Fruit fly (Drosophila melanogaster) whole organism, embryonic: ENCODE data around the gene CG17839.
A peak's percentile ranks its signal among the peaks of the same experiment; 100 is the strongest.

Experiments used
- B-H1 ChIP-seq: fragments of 200-800 bp; sonication (Bioruptor generic); IDR thresholded peaks from 3 replicates; pipeline ENCODE4 v1.3.6; 2022; ENCODE audit warnings: missing biosample characterization, missing genetic modification characterization
- Blimp-1 ChIP-seq: fragments of 200-800 bp; sonication (Bioruptor generic); optimal IDR thresholded peaks from 3 replicates; lab custom pipeline; 2018; ENCODE audit warnings: missing biosample characterization, missing genetic modification characterization, mild to moderate bottlenecking, moderate library complexity, missing genetic modification reagents
- CG10274 ChIP-seq: fragments of 200-800 bp; sonication (Bioruptor generic); optimal IDR thresholded peaks from 3 replicates; lab custom pipeline; 2017; ENCODE audit warnings: missing biosample characterization, mild to moderate bottlenecking, missing genetic modification characterization
- CG11093 ChIP-seq: fragments of 200-800 bp; sonication (Bioruptor generic); IDR thresholded peaks from 3 replicates; pipeline ENCODE4 v1.3.6; 2022; ENCODE audit warnings: missing biosample characterization, missing genetic modification characterization
- CG12219 ChIP-seq: fragments of 200-800 bp; sonication (Bioruptor generic); optimal IDR thresholded peaks from 3 replicates; lab custom pipeline; 2018; ENCODE audit warnings: missing biosample characterization, mild to moderate bottlenecking, missing genetic modification characterization
- CG15269 ChIP-seq: fragments of 200-800 bp; sonication (Bioruptor generic); optimal IDR thresholded peaks from 2 replicates; lab custom pipeline; 2018; ENCODE audit warnings: missing biosample characterization, mild to moderate bottlenecking, missing genetic modification characterization, moderate library complexity
- CG15601 ChIP-seq: fragments of 200-800 bp; sonication (Bioruptor generic); optimal IDR thresholded peaks from 3 replicates; lab custom pipeline; 2019; ENCODE audit warnings: missing biosample characterization, mild to moderate bottlenecking, missing genetic modification characterization, moderate library complexity
- CG17385 ChIP-seq: fragments of 200-800 bp; sonication (Bioruptor generic); optimal IDR thresholded peaks from 3 replicates; lab custom pipeline; 2018; ENCODE audit warnings: missing biosample characterization, mild to moderate bottlenecking, missing genetic modification characterization
- CG18262 ChIP-seq: fragments of 200-800 bp; optimal IDR thresholded peaks from 3 replicates; lab custom pipeline; 2019; ENCODE audit warnings: missing biosample characterization, mild to moderate bottlenecking, missing genetic modification characterization, moderate library complexity
- CG3163 ChIP-seq: fragments of 200-800 bp; sonication (Bioruptor generic); optimal IDR thresholded peaks from 3 replicates; lab custom pipeline; 2016; ENCODE audit warnings: missing biosample characterization, missing genetic modification characterization
- CG32532 ChIP-seq: fragments of 200-800 bp; sonication (Bioruptor generic); IDR thresholded peaks from 2 replicates; pipeline ENCODE4 v1.3.6; 2022; ENCODE audit warnings: missing biosample characterization, missing genetic modification characterization
- CG4617 ChIP-seq: fragments of 200-800 bp; sonication (Bioruptor generic); optimal IDR thresholded peaks from 3 replicates; lab custom pipeline; 2016; ENCODE audit warnings: missing biosample characterization, missing genetic modification characterization, borderline replicate concordance
- CG6791 ChIP-seq: fragments of 200-800 bp; sonication (Bioruptor generic); IDR thresholded peaks from 3 replicates; pipeline ENCODE4 v1.3.6; 2022; ENCODE audit warnings: missing biosample characterization, missing genetic modification characterization; ENCODE audit not compliant: partially characterized antibody
- CG7839 ChIP-seq: fragments of 200-800 bp; sonication (Bioruptor generic); optimal IDR thresholded peaks from 3 replicates; lab custom pipeline; 2018; ENCODE audit warnings: missing biosample characterization, mild to moderate bottlenecking, missing genetic modification characterization, moderate library complexity
- CG8478 ChIP-seq: fragments of >200 bp; optimal IDR thresholded peaks from 2 replicates; lab custom pipeline; 2018
- CG8765 ChIP-seq: fragments of 200-800 bp; sonication (Bioruptor generic); IDR thresholded peaks from 2 replicates; pipeline ENCODE4 v1.3.6; 2022; ENCODE audit warnings: missing biosample characterization, missing genetic modification characterization
- CG9609 ChIP-seq: fragments of 200-800 bp; sonication (Bioruptor generic); optimal IDR thresholded peaks from 3 replicates; lab custom pipeline; 2016; ENCODE audit warnings: missing biosample characterization, missing genetic modification characterization
- CHES-1-like ChIP-seq: fragments of 200-800 bp; sonication (Bioruptor generic); optimal IDR thresholded peaks from 2 replicates; lab custom pipeline; 2016; ENCODE audit warnings: missing biosample characterization, missing genetic modification characterization
- CTCF ChIP-seq: fragments of 200-800 bp; sonication (Bioruptor generic); optimal IDR thresholded peaks from 2 replicates; lab custom pipeline; 2017; ENCODE audit warnings: missing biosample characterization, mild to moderate bottlenecking, missing genetic modification characterization, moderate library complexity
- CkIIα-i1 ChIP-seq: fragments of 200-800 bp; sonication (Bioruptor generic); IDR thresholded peaks from 2 replicates; pipeline ENCODE4 v1.3.6; 2022; ENCODE audit warnings: missing biosample characterization, missing genetic modification characterization
- HLH54F ChIP-seq: fragments of 200-800 bp; sonication (Bioruptor generic); optimal IDR thresholded peaks from 3 replicates; lab custom pipeline; 2016; ENCODE audit warnings: missing biosample characterization, missing genetic modification characterization
- HLHmδ ChIP-seq: fragments of 200-800 bp; sonication (Bioruptor generic); optimal IDR thresholded peaks from 2 replicates; lab custom pipeline; 2018; ENCODE audit warnings: missing biosample characterization, mild to moderate bottlenecking, missing genetic modification characterization, moderate library complexity
- Hsf ChIP-seq: fragments of 200-800 bp; sonication (Bioruptor generic); optimal IDR thresholded peaks from 3 replicates; lab custom pipeline; 2016; ENCODE audit warnings: missing biosample characterization, missing genetic modification characterization
- NC2α ChIP-seq: fragments of 200-800 bp; sonication (Bioruptor generic); optimal IDR thresholded peaks from 2 replicates; lab custom pipeline; 2016; ENCODE audit warnings: missing biosample characterization, missing genetic modification characterization
- Oli ChIP-seq: fragments of 200-800 bp; sonication (Bioruptor generic); optimal IDR thresholded peaks from 2 replicates; lab custom pipeline; 2018; ENCODE audit warnings: missing biosample characterization, mild to moderate bottlenecking, missing genetic modification characterization, moderate library complexity
- Rfx ChIP-seq: fragments of 200-800 bp; sonication (Bioruptor generic); IDR thresholded peaks from 2 replicates; pipeline ENCODE4 v1.3.6; 2022; ENCODE audit warnings: missing biosample characterization, missing genetic modification characterization
- Scr ChIP-seq: fragments of 200-800 bp; sonication (Bioruptor generic); IDR thresholded peaks from 2 replicates; pipeline ENCODE4 v1.3.6; 2022; ENCODE audit warnings: missing biosample characterization, missing genetic modification characterization; ENCODE audit not compliant: partially characterized antibody
- aop ChIP-seq: fragments of 200-800 bp; sonication (Bioruptor generic); IDR thresholded peaks from 2 replicates; pipeline ENCODE4 v1.3.6; 2022; ENCODE audit warnings: missing biosample characterization, missing genetic modification characterization
- ase ChIP-seq: fragments of 200-800 bp; sonication (Bioruptor generic); IDR thresholded peaks from 3 replicates; pipeline ENCODE4 v1.3.6; 2022; ENCODE audit warnings: missing biosample characterization, missing genetic modification characterization
- az2 ChIP-seq: fragments of 200-800 bp; sonication (Bioruptor generic); optimal IDR thresholded peaks from 3 replicates; lab custom pipeline; 2016; ENCODE audit warnings: missing biosample characterization, missing genetic modification characterization
- caup ChIP-seq: fragments of 200-800 bp; sonication (Bioruptor generic); optimal IDR thresholded peaks from 3 replicates; lab custom pipeline; 2017; ENCODE audit warnings: missing biosample characterization, mild to moderate bottlenecking, missing genetic modification characterization, moderate library complexity; ENCODE audit not compliant: severe bottlenecking
- chm ChIP-seq: fragments of 200-800 bp; sonication (Bioruptor generic); IDR thresholded peaks from 2 replicates; pipeline ENCODE4 v1.3.6; 2022; ENCODE audit warnings: missing biosample characterization, missing genetic modification characterization
- chn ChIP-seq: fragments of 200-800 bp; sonication (Bioruptor generic); optimal IDR thresholded peaks from 2 replicates; lab custom pipeline; 2016; ENCODE audit warnings: missing biosample characterization, missing genetic modification characterization
- crol ChIP-seq: fragments of 200-800 bp; sonication (Bioruptor generic); IDR thresholded peaks from 2 replicates; pipeline ENCODE4 v1.3.6; 2022; ENCODE audit warnings: missing biosample characterization, missing genetic modification characterization
- gcm2 ChIP-seq: fragments of 200-800 bp; sonication (Bioruptor generic); optimal IDR thresholded peaks from 2 replicates; lab custom pipeline; 2016; ENCODE audit warnings: missing biosample characterization, missing genetic modification characterization
- gem ChIP-seq: fragments of 200-800 bp; sonication (Bioruptor generic); optimal IDR thresholded peaks from 2 replicates; lab custom pipeline; 2019; ENCODE audit warnings: missing biosample characterization, mild to moderate bottlenecking, missing genetic modification characterization, moderate library complexity
- ham ChIP-seq: fragments of 200-800 bp; sonication (Bioruptor generic); IDR thresholded peaks from 2 replicates; pipeline ENCODE4 v1.3.6; 2022; ENCODE audit warnings: missing biosample characterization, missing genetic modification characterization
- hb ChIP-seq: fragments of 200-800 bp; sonication (Bioruptor generic); IDR thresholded peaks from 3 replicates; pipeline ENCODE4 v1.3.6; 2022; ENCODE audit warnings: missing biosample characterization, missing genetic modification characterization; ENCODE audit not compliant: partially characterized antibody
- hkb ChIP-seq, 2 experiments: fragments of 200-800 bp in 1 of 2; fragments of >200 bp in 1 of 2; sonication (Bioruptor generic) in 1 of 2; IDR thresholded peaks in 1 of 2; optimal IDR thresholded peaks in 1 of 2; 2 replicates each; pipeline versions ENCODE4 v1.3.6 to Lab custom; 2017 to 2022; ENCODE audit warnings: missing biosample characterization in 1 of 2, missing genetic modification characterization in 1 of 2
- kay ChIP-seq: fragments of 200-800 bp; sonication (Bioruptor generic); optimal IDR thresholded peaks from 2 replicates; lab custom pipeline; 2016; ENCODE audit warnings: missing biosample characterization, missing genetic modification characterization
- lab ChIP-seq: fragments of 200-800 bp; sonication (Bioruptor generic); optimal IDR thresholded peaks from 3 replicates; lab custom pipeline; 2017; ENCODE audit warnings: missing biosample characterization, missing genetic modification characterization, mild to moderate bottlenecking, moderate library complexity, missing genetic modification reagents
- nau ChIP-seq: fragments of 200-800 bp; sonication (Bioruptor generic); optimal IDR thresholded peaks from 3 replicates; lab custom pipeline; 2017; ENCODE audit warnings: missing biosample characterization, mild to moderate bottlenecking, missing genetic modification characterization, missing genetic modification reagents
- pb ChIP-seq: fragments of 200-800 bp; sonication (Bioruptor generic); optimal IDR thresholded peaks from 3 replicates; lab custom pipeline; 2016; ENCODE audit warnings: missing biosample characterization, missing genetic modification characterization
- pnt ChIP-seq: fragments of 200-800 bp; sonication (Bioruptor generic); optimal IDR thresholded peaks from 3 replicates; lab custom pipeline; 2016; ENCODE audit warnings: missing biosample characterization, missing genetic modification characterization
- repo ChIP-seq: fragments of 200-800 bp; sonication (Bioruptor generic); optimal IDR thresholded peaks from 2 replicates; lab custom pipeline; 2016; ENCODE audit warnings: missing biosample characterization, missing genetic modification characterization
- slbo ChIP-seq: fragments of 200-800 bp; sonication (Bioruptor generic); IDR thresholded peaks from 2 replicates; pipeline ENCODE4 v1.3.6; 2022; ENCODE audit warnings: missing biosample characterization, missing genetic modification characterization
- sr ChIP-seq: fragments of 200-800 bp; sonication (Bioruptor generic); IDR thresholded peaks from 3 replicates; pipeline ENCODE4 v1.3.6; 2022; ENCODE audit warnings: missing biosample characterization, missing genetic modification characterization
- wdn ChIP-seq: fragments of 200-800 bp; sonication (Bioruptor generic); IDR thresholded peaks from 2 replicates; pipeline ENCODE4 v1.3.6; 2022; ENCODE audit warnings: missing biosample characterization, missing genetic modification characterization

CG17839 gene

dm6 chr3L:14755951-14756723, 48.8 kb upstream of the CG17839 start (continued):
- peak; percentile 95 for TF ChIP-seq CG8478 (lab: Kevin White, UChicago)
- TF ChIP-seq CG6791 (GFP tag; lab: Robert Waterston, UW): no peak
- peak; percentile 66 for TF ChIP-seq chn
- no peak for TF ChIP-seq hb
- TF ChIP-seq az2 (GFP tag; lab: Kevin White, UChicago): peak; percentile 81
- peak; percentile 20 for TF ChIP-seq repo (GFP tag; lab: Kevin White, UChicago)
- TF ChIP-seq CG15601 (tag; lab: Kevin White, UChicago): peak; percentile 74
- TF ChIP-seq sr (GFP tag; lab: Robert Waterston, UW): no peak; the same call in 2 of the 3 replicates
- TF ChIP-seq pnt (GFP tag; lab: Kevin White, UChicago): peak; percentile 68
- TF ChIP-seq gem (tag; lab: Kevin White, UChicago): peak; percentile 94
- TF ChIP-seq HLH54F (GFP tag; lab: Kevin White, UChicago): peak; percentile 87
- peak; percentile 89 for TF ChIP-seq Hsf (GFP tag; lab: Kevin White, UChicago)
- peak; percentile 87 for TF ChIP-seq CG18262 (tag; lab: Kevin White, UChicago)
- TF ChIP-seq slbo (GFP tag; lab: Robert Waterston, UW): peak; percentile 92
- TF ChIP-seq CG17385 (GFP tag; lab: Kevin White, UChicago): peak; percentile 81
- peak; percentile 54; the same call in 1 of the 2 replicates for TF ChIP-seq wdn (GFP tag; lab: Robert Waterston, UW)
- peak; percentile 84 for TF ChIP-seq nau (GFP tag; lab: Kevin White, UChicago)
- TF ChIP-seq CG11093 (GFP tag; lab: Robert Waterston, UW): peak; percentile 85
- TF ChIP-seq lab (GFP tag; lab: Kevin White, UChicago): peak; percentile 92
- TF ChIP-seq Scr (GFP tag; lab: Robert Waterston, UW): no peak; the same call in 1 of the 2 replicates
- 0 out of 2 replicates have a peak, but pooled peaks have one; percentile 29 for TF ChIP-seq CG8765 (GFP tag; lab: Robert Waterston, UW)
- TF ChIP-seq caup (GFP tag; lab: Kevin White, UChicago): peak; percentile 79
- peak; percentile 25 for TF ChIP-seq HLHmδ (GFP tag; lab: Kevin White, UChicago)
- peak; percentile 43 for TF ChIP-seq CTCF (GFP tag; lab: Kevin White, UChicago)
- TF ChIP-seq CG4617 (GFP tag; lab: Kevin White, UChicago): peak; percentile 26
- no peak; the same call in 1 of the 2 replicates for TF ChIP-seq chm
- peak; percentile 80 for TF ChIP-seq CG12219 (GFP tag; lab: Kevin White, UChicago)
- TF ChIP-seq ase: peak; percentile 75; the same call in 2 of the 3 replicates
- TF ChIP-seq gcm2 (GFP tag; lab: Kevin White, UChicago): peak; percentile 23
- no peak for TF ChIP-seq hkb (optimal IDR thresholded peaks at IDR 0.05; lab: Kevin White, UChicago)
- peak; percentile 77 for TF ChIP-seq hkb (GFP tag; IDR thresholded peaks at IDR 0.05; lab: Robert Waterston, UW)
- TF ChIP-seq Oli: peak; percentile 94

- TF ChIP-seq NC2α (GFP tag; lab: Kevin White, UChicago): peak; percentile 77
- TF ChIP-seq Rfx (GFP tag; lab: Robert Waterston, UW): peak; percentile 96
- peak; percentile 80 for TF ChIP-seq Blimp-1 (GFP tag; lab: Kevin White, UChicago)
- peak; percentile 90 for TF ChIP-seq CG7839 (tag; lab: Kevin White, UChicago)
- TF ChIP-seq pb: peak; percentile 93
- peak; percentile 79; the same call in 1 of the 2 replicates for TF ChIP-seq ham (GFP tag; lab: Robert Waterston, UW)
- TF ChIP-seq crol: peak; percentile 70
- TF ChIP-seq CG15269 (tag; lab: Kevin White, UChicago): peak; percentile 88
- peak; percentile 94 for TF ChIP-seq CHES-1-like (GFP tag; lab: Kevin White, UChicago)
- TF ChIP-seq CG3163 (GFP tag; lab: Kevin White, UChicago): peak; percentile 94
- TF ChIP-seq aop (GFP tag; lab: Robert Waterston, UW): peak; percentile 66; the same call in 1 of the 2 replicates
- TF ChIP-seq B-H1 (GFP tag; lab: Robert Waterston, UW): peak; percentile 74
- TF ChIP-seq CG10274 (GFP tag; lab: Kevin White, UChicago): peak; percentile 80
- TF ChIP-seq CG9609 (GFP tag; lab: Kevin White, UChicago): peak; percentile 95
- peak; percentile 45; the same call in 1 of the 2 replicates for TF ChIP-seq CkIIα-i1 (GFP tag; lab: Robert Waterston, UW)
- peak; percentile 69 for TF ChIP-seq kay
- TF ChIP-seq CG32532 (GFP tag; lab: Robert Waterston, UW): peak; percentile 96
Measured at dm6 chr3L:14756724-14757463, 48.0 kb upstream of the CG17839 start.
